Fruit fly (Drosophila melanogaster) whole organism, prepupa: ENCODE data around the gene CG6761.
A peak's percentile ranks its signal among the peaks of the same experiment; 100 is the strongest.

Experiments used
- Blimp-1 ChIP-seq: fragments of 200-800 bp; sonication (Bioruptor generic); optimal IDR thresholded peaks from 3 replicates; lab custom pipeline; 2017; ENCODE audit warnings: missing biosample characterization, missing genetic modification characterization, mild to moderate bottlenecking, moderate library complexity, missing genetic modification reagents
- CG10669 ChIP-seq: fragments of 200-800 bp; sonication (Bioruptor generic); optimal IDR thresholded peaks from 3 replicates; lab custom pipeline; 2018; ENCODE audit warnings: missing biosample characterization, mild to moderate bottlenecking, missing genetic modification characterization, moderate library complexity
- CG11294 ChIP-seq: fragments of 200-800 bp; sonication (Bioruptor generic); IDR thresholded peaks from 2 replicates; pipeline ENCODE4 v1.3.6; 2022; ENCODE audit warnings: missing biosample characterization, missing genetic modification characterization
- CG1621 ChIP-seq: fragments of 200-800 bp; sonication (Bioruptor generic); optimal IDR thresholded peaks from 3 replicates; lab custom pipeline; 2018; ENCODE audit warnings: missing biosample characterization, mild to moderate bottlenecking, missing genetic modification characterization
- CG16779 ChIP-seq: fragments of 200-800 bp; sonication (Bioruptor generic); optimal IDR thresholded peaks from 3 replicates; lab custom pipeline; 2017; ENCODE audit warnings: missing biosample characterization, mild to moderate bottlenecking, missing genetic modification characterization
- CG3032 ChIP-seq: fragments of 200-800 bp; optimal IDR thresholded peaks from 2 replicates; lab custom pipeline; 2019; ENCODE audit warnings: missing biosample characterization, mild to moderate bottlenecking, missing genetic modification characterization, moderate library complexity
- CG31627 ChIP-seq: fragments of 200-800 bp; sonication (Bioruptor generic); optimal IDR thresholded peaks from 3 replicates; lab custom pipeline; 2016; ENCODE audit warnings: missing biosample characterization, missing genetic modification characterization
- CG34406 ChIP-seq: fragments of 200-800 bp; sonication (Bioruptor generic); optimal IDR thresholded peaks from 3 replicates; lab custom pipeline; 2016; ENCODE audit warnings: missing biosample characterization, missing genetic modification characterization
- CG3919 ChIP-seq: fragments of 200-800 bp; sonication (Bioruptor generic); optimal IDR thresholded peaks from 3 replicates; lab custom pipeline; 2016; ENCODE audit warnings: missing biosample characterization, missing genetic modification characterization
- CG4318 ChIP-seq: fragments of 200-800 bp; sonication (Bioruptor generic); optimal IDR thresholded peaks from 3 replicates; lab custom pipeline; 2017; ENCODE audit warnings: missing biosample characterization, mild to moderate bottlenecking, missing genetic modification characterization
- CG6163 ChIP-seq: fragments of 200-800 bp; sonication (Bioruptor generic); IDR thresholded peaks from 3 replicates; pipeline ENCODE4 v1.3.6; 2022; ENCODE audit warnings: missing biosample characterization, missing genetic modification characterization
- CG6792 ChIP-seq: fragments of 200-800 bp; sonication (Bioruptor generic); optimal IDR thresholded peaks from 3 replicates; lab custom pipeline; 2016; ENCODE audit warnings: missing biosample characterization, missing genetic modification characterization
- CG6808 ChIP-seq: fragments of 200-800 bp; sonication (Bioruptor generic); optimal IDR thresholded peaks from 3 replicates; lab custom pipeline; 2017; ENCODE audit warnings: missing biosample characterization, missing genetic modification characterization, mild to moderate bottlenecking, moderate library complexity, missing genetic modification reagents
- CG6854 ChIP-seq: fragments of 200-800 bp; sonication (Bioruptor generic); optimal IDR thresholded peaks from 2 replicates; lab custom pipeline; 2017; ENCODE audit warnings: missing biosample characterization, mild to moderate bottlenecking, missing genetic modification characterization
- CG7368 ChIP-seq: fragments of 200-800 bp; sonication (Bioruptor generic); optimal IDR thresholded peaks from 3 replicates; lab custom pipeline; 2016; ENCODE audit warnings: missing biosample characterization, missing genetic modification characterization
- CG8319 ChIP-seq: fragments of 200-800 bp; sonication (Bioruptor generic); optimal IDR thresholded peaks from 3 replicates; lab custom pipeline; 2016; ENCODE audit warnings: missing biosample characterization, missing genetic modification characterization
- CG8632 ChIP-seq: fragments of 200-800 bp; sonication (Bioruptor generic); optimal IDR thresholded peaks from 3 replicates; lab custom pipeline; 2016; ENCODE audit warnings: missing biosample characterization, missing genetic modification characterization
- Eip78C ChIP-seq: fragments of 200-800 bp; sonication (Bioruptor generic); peaks from one replicate; lab custom pipeline; 2016; ENCODE audit warnings: missing biosample characterization, missing genetic modification characterization
- Eip93F ChIP-seq: fragments of 200-800 bp; sonication (Bioruptor generic); optimal IDR thresholded peaks from 2 replicates; lab custom pipeline; 2016; ENCODE audit warnings: missing biosample characterization, mild to moderate bottlenecking, missing genetic modification characterization
- Ets21C ChIP-seq: fragments of 200-800 bp; sonication (Bioruptor generic); optimal IDR thresholded peaks from 3 replicates; lab custom pipeline; 2016; ENCODE audit warnings: missing biosample characterization, missing genetic modification characterization
- Ets96B ChIP-seq: fragments of 200-800 bp; optimal IDR thresholded peaks from 2 replicates; lab custom pipeline; 2019; ENCODE audit warnings: missing biosample characterization, mild to moderate bottlenecking, missing genetic modification characterization, moderate library complexity
- Gug ChIP-seq: fragments of 200-800 bp; sonication (Bioruptor generic); IDR thresholded peaks from 2 replicates; pipeline ENCODE4 v1.3.6; 2022; ENCODE audit warnings: missing biosample characterization, missing genetic modification characterization
- Hr38 ChIP-seq: sonication (Bioruptor generic); optimal IDR thresholded peaks from 2 replicates; lab custom pipeline; 2016; ENCODE audit warnings: missing biosample characterization, missing genetic modification characterization
- Hr39 ChIP-seq: fragments of 200-800 bp; sonication (Bioruptor generic); optimal IDR thresholded peaks from 2 replicates; lab custom pipeline; 2016; ENCODE audit warnings: missing biosample characterization, missing genetic modification characterization
- Hr4 ChIP-seq: fragments of 200-800 bp; sonication (Bioruptor generic); optimal IDR thresholded peaks from 3 replicates; lab custom pipeline; 2016; ENCODE audit warnings: missing biosample characterization, missing genetic modification characterization
- Met ChIP-seq: fragments of 200-800 bp; sonication (Bioruptor generic); optimal IDR thresholded peaks from 3 replicates; lab custom pipeline; 2016; ENCODE audit warnings: missing biosample characterization, missing genetic modification characterization
- Smox ChIP-seq: fragments of 200-800 bp; sonication (Bioruptor generic); optimal IDR thresholded peaks from 3 replicates; lab custom pipeline; 2016; ENCODE audit warnings: missing biosample characterization, missing genetic modification characterization
- Sox14 ChIP-seq: fragments of 200-800 bp; sonication (Bioruptor generic); optimal IDR thresholded peaks from 3 replicates; lab custom pipeline; 2016; ENCODE audit warnings: missing biosample characterization, missing genetic modification characterization
- Sox15 ChIP-seq: fragments of 200-800 bp; sonication (Bioruptor generic); optimal IDR thresholded peaks from 3 replicates; lab custom pipeline; 2016; ENCODE audit warnings: missing biosample characterization, missing genetic modification characterization
- achi ChIP-seq: fragments of 200-800 bp; sonication (Bioruptor generic); optimal IDR thresholded peaks from 3 replicates; lab custom pipeline; 2016; ENCODE audit warnings: missing biosample characterization, missing genetic modification characterization
- acj6 ChIP-seq: fragments of 200-800 bp; sonication (Bioruptor generic); optimal IDR thresholded peaks from 3 replicates; lab custom pipeline; 2016; ENCODE audit warnings: missing biosample characterization, missing genetic modification characterization
- cyc ChIP-seq: fragments of 200-800 bp; sonication (Bioruptor generic); optimal IDR thresholded peaks from 3 replicates; lab custom pipeline; 2016; ENCODE audit warnings: missing biosample characterization, missing genetic modification characterization
- dac ChIP-seq: fragments of 200-800 bp; sonication (Bioruptor generic); optimal IDR thresholded peaks from 2 replicates; lab custom pipeline; 2017; ENCODE audit warnings: missing biosample characterization, mild to moderate bottlenecking, missing genetic modification characterization
- dsx ChIP-seq: fragments of 200-800 bp; optimal IDR thresholded peaks from 3 replicates; lab custom pipeline; 2019; ENCODE audit warnings: missing biosample characterization, mild to moderate bottlenecking, missing genetic modification characterization, moderate library complexity; ENCODE audit not compliant: poor library complexity, severe bottlenecking
- eg ChIP-seq: fragments of 200-800 bp; sonication (Bioruptor generic); IDR thresholded peaks from 3 replicates; pipeline ENCODE4 v1.3.6; 2022; ENCODE audit warnings: missing biosample characterization, missing genetic modification characterization
- esn ChIP-seq: fragments of 200-800 bp; sonication (Bioruptor generic); optimal IDR thresholded peaks from 2 replicates; lab custom pipeline; 2016; ENCODE audit warnings: missing biosample characterization, mild to moderate bottlenecking, missing genetic modification characterization, moderate library complexity
- fd59A ChIP-seq: fragments of 200-800 bp; sonication (Bioruptor generic); optimal IDR thresholded peaks from 2 replicates; lab custom pipeline; 2017; ENCODE audit warnings: missing biosample characterization, mild to moderate bottlenecking, missing genetic modification characterization, missing genetic modification reagents
- fd85E ChIP-seq: fragments of 200-800 bp; sonication (Bioruptor generic); optimal IDR thresholded peaks from 3 replicates; lab custom pipeline; 2016; ENCODE audit warnings: missing biosample characterization, missing genetic modification characterization
- fkh ChIP-seq: fragments of 200-800 bp; sonication (Bioruptor generic); optimal IDR thresholded peaks from 3 replicates; lab custom pipeline; 2017; ENCODE audit warnings: missing biosample characterization, mild to moderate bottlenecking, missing genetic modification characterization, moderate library complexity
- lz ChIP-seq: fragments of 200-800 bp; sonication (Bioruptor generic); optimal IDR thresholded peaks from 3 replicates; lab custom pipeline; 2016; ENCODE audit warnings: missing biosample characterization, missing genetic modification characterization
- salr ChIP-seq, 2 experiments: fragments of 200-800 bp; sonication (Bioruptor generic); optimal IDR thresholded peaks; 3 replicates each; lab custom pipeline; 2016 to 2018; ENCODE audit warnings: missing biosample characterization in 2 of 2, missing genetic modification characterization in 2 of 2, mild to moderate bottlenecking in 1 of 2
- spab ChIP-seq: fragments of 200-800 bp; sonication (Bioruptor generic); optimal IDR thresholded peaks from 2 replicates; lab custom pipeline; 2017; ENCODE audit warnings: missing biosample characterization, mild to moderate bottlenecking, missing genetic modification characterization, missing genetic modification reagents
- ss ChIP-seq, 2 experiments: fragments of 200-800 bp; sonication (Bioruptor generic); optimal IDR thresholded peaks; 2 replicates in 1 of 2; 3 replicates in 1 of 2; lab custom pipeline; 2017 to 2018; ENCODE audit warnings: mild to moderate bottlenecking in 2 of 2, missing biosample characterization in 2 of 2, missing genetic modification characterization in 2 of 2, moderate library complexity in 1 of 2
- svp ChIP-seq: fragments of 200-800 bp; sonication (Bioruptor generic); peaks from one replicate; lab custom pipeline; 2016; ENCODE audit warnings: missing biosample characterization, missing genetic modification characterization
- topi ChIP-seq: fragments of 200-800 bp; sonication (Bioruptor generic); optimal IDR thresholded peaks from 3 replicates; lab custom pipeline; 2016; ENCODE audit warnings: missing biosample characterization, missing genetic modification characterization

Gene CG6761

DNA sequence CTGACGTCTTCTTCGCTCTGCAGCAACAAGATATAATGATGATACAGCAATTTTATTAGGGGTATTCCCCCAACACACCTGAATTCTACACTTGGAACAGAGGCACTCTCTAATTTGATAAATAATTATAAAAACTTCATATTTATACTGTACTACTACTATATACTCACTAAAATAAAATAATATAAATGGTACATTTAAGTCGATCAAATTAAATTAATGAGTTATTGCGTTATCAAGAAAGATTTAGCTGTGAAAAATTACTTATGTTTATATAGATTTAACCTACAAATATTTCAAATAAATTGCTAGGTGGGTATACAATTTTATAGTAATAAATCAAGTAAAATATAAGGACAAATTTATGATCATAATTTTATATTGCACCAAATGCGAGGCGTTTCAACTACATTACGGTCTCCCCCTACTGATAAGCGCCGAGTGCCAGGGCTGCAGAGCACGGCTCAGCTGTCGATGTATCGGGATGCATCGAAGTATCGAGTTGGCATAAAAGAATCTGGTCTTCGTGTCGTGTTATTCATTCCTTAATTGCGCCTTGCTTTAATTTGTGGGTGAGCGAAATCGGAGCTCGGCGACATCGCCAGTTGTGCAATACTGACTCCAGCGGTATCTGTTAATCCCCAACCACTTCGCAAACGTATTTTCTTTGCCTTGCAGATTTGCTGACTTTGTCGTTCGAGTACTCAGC is 10.6 kb upstream of the CG6761 start, which contains the start of gene vsg (continued):
- TF ChIP-seq Sox15 (GFP tag; lab: Kevin White, UChicago) = peak; percentile 73
- peak; percentile 60 for TF ChIP-seq lz
- peak; percentile 47 for TF ChIP-seq Eip93F (GFP tag; lab: Kevin White, UChicago)
- TF ChIP-seq esn (GFP tag; lab: Kevin White, UChicago) = peak; percentile 69
- no peak; the same call in 2 of the 3 replicates for TF ChIP-seq CG6163 (GFP tag; lab: Robert Waterston, UW)
- peak; percentile 82 for TF ChIP-seq acj6 (GFP tag; lab: Kevin White, UChicago)
- peak; percentile 58 for TF ChIP-seq CG3919 (GFP tag; lab: Kevin White, UChicago)
- TF ChIP-seq salr (GFP tag; optimal IDR thresholded peaks at IDR 0.05; lab: Kevin White, UChicago) = peak in 1 of 2 experiments; percentile 82
- peak; percentile 47 for TF ChIP-seq Ets21C (GFP tag; lab: Kevin White, UChicago)
- no peak for TF ChIP-seq Hr38 (GFP tag; lab: Kevin White, UChicago)
- peak; percentile 56 for TF ChIP-seq CG8319 (GFP tag; lab: Kevin White, UChicago)
- TF ChIP-seq Smox (GFP tag; lab: Kevin White, UChicago) = peak; percentile 67
- peak; percentile 64 for TF ChIP-seq achi
- TF ChIP-seq Gug (GFP tag; lab: Robert Waterston, UW) = peak; percentile 67
- TF ChIP-seq CG31627 = peak; percentile 71
- peak; percentile 55 for TF ChIP-seq CG10669
- peak; percentile 82 for TF ChIP-seq CG8632 (GFP tag; lab: Kevin White, UChicago)
- peak; percentile 46 for TF ChIP-seq Blimp-1 (GFP tag; lab: Kevin White, UChicago)
- peak; percentile 48 for TF ChIP-seq fd59A
- peak; percentile 29 for TF ChIP-seq CG7368 (GFP tag; lab: Kevin White, UChicago)
- no peak for TF ChIP-seq CG1621 (tag; lab: Kevin White, UChicago)
- no peak for TF ChIP-seq dac
- TF ChIP-seq Sox14 = peak; percentile 14
- TF ChIP-seq CG3032 (tag; lab: Kevin White, UChicago) = peak; percentile 84
- peak; percentile 62 for TF ChIP-seq dsx (GFP tag; lab: Kevin White, UChicago)
- peak; percentile 27 for TF ChIP-seq CG16779 (tag; lab: Kevin White, UChicago)
- peak; percentile 53 for TF ChIP-seq topi (GFP tag; lab: Kevin White, UChicago)
- no peak for TF ChIP-seq fkh (GFP tag; lab: Kevin White, UChicago)
- TF ChIP-seq CG4318 (GFP tag; lab: Kevin White, UChicago) = no peak
- TF ChIP-seq Eip78C = peak; percentile 80
- peak; percentile 76 for TF ChIP-seq CG34406
- peak; percentile 55 for TF ChIP-seq cyc (GFP tag; lab: Kevin White, UChicago)
- no peak for TF ChIP-seq fd85E (GFP tag; lab: Kevin White, UChicago)
- peak; percentile 76 for TF ChIP-seq Ets96B (tag; lab: Kevin White, UChicago)
- peak; percentile 42 for TF ChIP-seq spab (GFP tag; lab: Kevin White, UChicago)
- peak; percentile 61 for TF ChIP-seq Hr4 (GFP tag; lab: Kevin White, UChicago)
- peak in 1 of 2 experiments; percentile 60 for TF ChIP-seq ss (GFP tag; optimal IDR thresholded peaks at IDR 0.05; lab: Kevin White, UChicago)
- TF ChIP-seq svp (GFP tag; lab: Kevin White, UChicago) = peak; percentile 71

DNA sequence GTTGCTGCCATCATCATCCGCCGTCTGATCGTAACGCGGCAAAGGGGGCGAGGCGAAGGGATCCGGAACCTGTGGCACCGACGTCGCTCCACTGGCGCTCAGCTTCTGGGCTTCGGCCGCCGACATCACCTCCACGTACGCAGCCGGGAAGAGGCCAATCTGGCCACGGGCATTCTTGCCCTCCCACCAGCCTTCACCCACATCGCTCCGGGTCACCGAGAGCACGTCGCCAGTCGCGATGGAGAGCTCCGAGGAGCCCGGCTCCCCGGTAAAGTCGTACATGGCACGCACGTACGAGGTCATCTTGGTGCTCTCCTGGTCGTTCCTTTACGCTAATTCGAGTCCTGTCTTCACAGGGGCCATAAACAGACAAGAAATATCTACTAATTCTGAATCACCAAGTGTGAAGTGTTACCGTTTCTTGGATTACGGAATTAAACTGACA is 10.0 kb upstream of the CG6761 start, which contains the start of gene SH3PX1:
Gene SH3PX1 (minus strand): TSS at position 445 of the 445 bp plus-strand sequence.
- TF ChIP-seq CG31627 = no peak
- no peak for TF ChIP-seq CG34406
- no peak for TF ChIP-seq CG7368 (GFP tag; lab: Kevin White, UChicago)
- TF ChIP-seq CG1621 (tag; lab: Kevin White, UChicago) = peak; percentile 30
- TF ChIP-seq CG6792 (GFP tag; lab: Kevin White, UChicago) = no peak
- no peak for TF ChIP-seq CG6808 (GFP tag; lab: Kevin White, UChicago)
- TF ChIP-seq CG3919 (GFP tag; lab: Kevin White, UChicago) = no peak
- TF ChIP-seq spab (GFP tag; lab: Kevin White, UChicago) = no peak
- TF ChIP-seq Ets21C (GFP tag; lab: Kevin White, UChicago) = no peak
- TF ChIP-seq achi = no peak
- no peak for TF ChIP-seq eg (GFP tag; lab: Robert Waterston, UW)
- no peak for TF ChIP-seq fd85E (GFP tag; lab: Kevin White, UChicago)
- no peak for TF ChIP-seq CG4318 (GFP tag; lab: Kevin White, UChicago)
- TF ChIP-seq svp (GFP tag; lab: Kevin White, UChicago) = peak; percentile 95
- no peak for TF ChIP-seq Met
- TF ChIP-seq CG6854 (GFP tag; lab: Kevin White, UChicago) = peak; percentile 7
- no peak for TF ChIP-seq CG3032 (tag; lab: Kevin White, UChicago)
- no peak for TF ChIP-seq CG11294 (GFP tag; lab: Robert Waterston, UW)
- TF ChIP-seq Smox (GFP tag; lab: Kevin White, UChicago) = no peak
- TF ChIP-seq lz = no peak
- TF ChIP-seq Hr4 (GFP tag; lab: Kevin White, UChicago) = no peak
- no peak for TF ChIP-seq dac
- no peak for TF ChIP-seq fd59A
- no peak for TF ChIP-seq Hr39 (GFP tag; lab: Kevin White, UChicago)
- TF ChIP-seq, all 60 proteins: peak for 3
